Fruit fly (Drosophila melanogaster) Kc167 (cell line): Measurements from ENCODE around the gene Gycalpha99B.

Experiments
- h ChIP-seq: fragments of >200 bp; optimal IDR thresholded peaks from 3 replicates; lab custom pipeline; 2018; ENCODE audit warnings: missing external identifiers
- psq ChIP-seq: fragments of >200 bp; optimal IDR thresholded peaks from 2 replicates; lab custom pipeline; 2017; ENCODE audit warnings: missing external identifiers

dm6 chr3R:29725577-29726240 lies 43.4 kb downstream of the Gycalpha99B start, which contains the start of gene Kul:
- TF ChIP-seq h (lab: Kevin White, UChicago) (no peak), psq (no peak)
